Fruit fly (Drosophila melanogaster) whole organism, larva: ENCODE data around the gene yl.
A peak's percentile ranks its signal among the peaks of the same experiment; 100 is the strongest.

Experiments
- noc ChIP-seq: fragments of 200-800 bp; sonication (Bioruptor generic); optimal IDR thresholded peaks from 3 replicates; lab custom pipeline; 2019; ENCODE audit warnings: missing biosample characterization, mild to moderate bottlenecking, missing genetic modification characterization, moderate library complexity

Gene yl

DNA sequence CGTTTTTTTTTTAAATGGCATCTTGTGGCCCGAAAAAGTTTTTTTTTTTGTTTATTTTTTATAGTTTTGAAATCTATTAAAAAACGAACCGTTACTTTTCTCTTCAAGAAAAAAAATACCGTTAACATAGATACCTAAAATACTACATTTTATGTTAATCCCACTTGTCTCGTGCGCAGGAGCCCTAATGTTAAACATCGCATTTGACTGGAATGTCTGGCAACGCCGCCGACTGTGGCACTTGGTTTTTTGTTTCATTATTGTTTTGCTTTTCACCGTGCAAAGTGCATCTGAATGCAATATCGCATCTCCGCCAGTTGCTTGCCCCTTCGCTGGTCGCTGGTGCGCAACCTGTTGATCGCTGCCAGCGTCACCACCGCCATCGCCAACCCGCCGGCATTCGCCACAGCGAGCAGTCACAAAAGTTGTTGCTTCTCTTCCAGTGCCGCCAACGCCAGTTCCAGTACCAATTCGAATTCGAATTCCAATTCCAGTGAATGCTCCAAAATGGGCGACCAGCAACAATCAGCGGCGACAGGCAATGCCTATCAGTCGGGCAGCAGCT is 7.0 kb downstream of the yl start, which contains the start of gene CG11590:
CG11590 (plus strand) TSS at position 212 of the 565 bp plus-strand sequence.
- no peak for TF ChIP-seq noc (tag; lab: Kevin White, UChicago)

DNA sequence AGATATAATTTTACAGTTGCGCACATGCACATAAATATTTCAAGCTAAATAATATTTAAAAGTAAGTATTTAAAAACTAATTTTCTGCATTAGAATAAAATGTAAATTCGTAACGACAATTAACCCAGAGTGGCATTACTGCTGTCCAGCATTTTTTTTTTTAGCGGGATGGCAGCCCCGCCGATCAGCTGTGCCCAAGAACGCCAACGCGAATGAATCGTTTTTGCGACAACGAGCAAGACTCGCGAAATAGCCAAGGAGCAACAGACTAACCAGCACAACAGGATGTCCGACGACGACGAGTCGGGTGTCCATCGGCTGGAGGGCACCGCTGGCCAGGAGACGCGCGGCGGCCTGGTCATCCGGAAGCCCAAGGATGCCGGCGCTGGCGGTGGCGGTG is 8.2 kb downstream of the yl start, which contains the start of gene Prp16:
Prp16 (plus strand) TSS at position 185 of the 400 bp plus-strand sequence.
- TF ChIP-seq noc (tag; lab: Kevin White, UChicago) = no peak

DNA sequence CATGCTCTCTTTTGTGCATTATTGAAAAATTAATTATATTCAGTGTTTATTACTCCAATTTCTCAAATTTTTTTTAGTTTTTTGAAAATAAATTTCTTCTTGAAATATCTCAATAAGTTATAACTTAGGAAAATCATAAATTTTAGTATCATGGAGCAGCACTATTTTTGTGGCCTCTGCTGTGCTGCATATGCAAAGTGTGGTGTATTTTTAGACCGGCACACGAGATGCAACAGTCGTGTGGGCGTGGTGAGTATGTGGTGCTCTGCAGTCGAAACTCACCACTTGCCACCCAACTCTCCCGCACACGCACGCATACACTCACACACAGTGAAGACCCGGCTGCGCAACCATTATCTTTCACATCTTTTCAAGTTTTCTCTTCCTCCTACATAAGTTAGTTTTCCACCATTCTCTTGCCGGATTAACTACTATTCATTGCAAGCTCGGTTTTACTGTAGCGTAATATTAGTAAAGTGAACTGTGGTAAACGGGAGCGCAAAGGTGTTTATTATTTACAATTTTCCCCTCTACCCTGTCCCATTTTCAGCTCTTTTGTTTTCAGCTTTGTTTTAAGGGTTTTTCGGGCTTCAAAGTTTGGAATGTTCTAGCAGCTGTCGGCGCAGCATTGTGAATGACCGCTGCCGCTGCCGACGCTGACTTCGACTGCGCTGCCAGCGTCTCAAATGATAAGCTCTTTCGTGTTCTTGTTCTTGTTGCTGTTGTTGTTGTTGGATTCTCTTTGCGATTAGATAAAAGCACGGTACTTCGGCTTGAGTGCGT is 15.6 kb downstream of the yl start:
- TF ChIP-seq noc (tag; lab: Kevin White, UChicago) = no peak

DNA sequence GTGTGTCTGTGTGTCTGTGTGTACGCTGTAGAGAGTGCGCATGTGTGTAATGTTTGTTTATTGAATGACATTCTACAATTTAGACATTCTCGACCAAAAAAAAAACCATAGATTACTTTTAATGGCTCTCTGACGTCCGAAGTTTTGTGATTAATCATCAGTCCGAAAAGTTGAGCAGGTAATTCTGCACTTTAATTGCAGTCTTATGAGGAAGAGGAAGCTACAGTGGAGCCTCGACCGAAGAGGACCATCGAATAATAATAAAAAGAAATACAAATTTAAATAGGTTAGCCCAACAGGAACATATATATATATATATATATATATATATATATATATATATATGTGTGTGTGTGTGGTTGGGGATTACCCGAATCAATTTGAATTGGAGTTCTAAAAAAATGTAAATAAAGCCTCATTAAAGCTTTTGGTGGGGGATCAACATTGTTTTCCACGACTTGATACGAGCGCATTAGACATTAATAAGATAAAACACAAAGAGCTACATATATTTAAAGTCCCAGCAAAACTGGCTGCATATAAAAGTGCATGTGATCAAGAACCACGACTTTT is 16.3 kb downstream of the yl start:
- TF ChIP-seq noc (tag; lab: Kevin White, UChicago) = peak; percentile 7

DNA sequence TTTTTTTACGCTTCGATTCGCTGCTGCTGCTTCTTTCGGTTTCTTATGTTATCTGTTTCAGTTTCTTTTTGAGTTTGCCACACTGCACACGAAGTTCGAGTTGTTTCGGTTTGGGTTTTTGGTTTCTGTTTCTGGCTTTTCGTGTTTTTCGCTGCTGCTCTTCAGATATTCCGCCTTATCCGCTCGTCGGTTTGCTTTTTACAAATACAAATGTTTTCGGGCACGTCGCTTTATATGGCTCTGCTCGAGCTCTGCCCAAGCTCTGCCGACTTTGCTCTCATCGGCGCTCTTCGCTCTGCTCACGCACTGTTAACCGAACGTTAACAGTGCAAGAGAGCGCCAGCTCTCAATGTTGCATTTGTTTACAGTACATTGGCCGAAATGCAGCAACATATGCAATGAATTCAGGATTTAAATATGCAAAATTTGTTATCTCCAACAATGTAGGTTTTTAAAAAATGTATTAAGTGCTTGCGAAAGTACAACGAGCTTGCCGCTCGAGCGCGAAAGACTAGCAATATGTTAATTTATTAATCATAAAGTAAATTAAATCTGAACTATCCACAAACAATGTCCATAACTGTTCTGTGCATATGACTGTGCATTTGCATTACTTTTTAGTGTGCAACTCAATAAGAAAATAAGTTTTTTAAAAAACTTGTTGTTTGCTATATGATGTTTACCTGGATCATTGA is 18.4 kb downstream of the yl start:
- no peak for TF ChIP-seq noc (tag; lab: Kevin White, UChicago)

DNA sequence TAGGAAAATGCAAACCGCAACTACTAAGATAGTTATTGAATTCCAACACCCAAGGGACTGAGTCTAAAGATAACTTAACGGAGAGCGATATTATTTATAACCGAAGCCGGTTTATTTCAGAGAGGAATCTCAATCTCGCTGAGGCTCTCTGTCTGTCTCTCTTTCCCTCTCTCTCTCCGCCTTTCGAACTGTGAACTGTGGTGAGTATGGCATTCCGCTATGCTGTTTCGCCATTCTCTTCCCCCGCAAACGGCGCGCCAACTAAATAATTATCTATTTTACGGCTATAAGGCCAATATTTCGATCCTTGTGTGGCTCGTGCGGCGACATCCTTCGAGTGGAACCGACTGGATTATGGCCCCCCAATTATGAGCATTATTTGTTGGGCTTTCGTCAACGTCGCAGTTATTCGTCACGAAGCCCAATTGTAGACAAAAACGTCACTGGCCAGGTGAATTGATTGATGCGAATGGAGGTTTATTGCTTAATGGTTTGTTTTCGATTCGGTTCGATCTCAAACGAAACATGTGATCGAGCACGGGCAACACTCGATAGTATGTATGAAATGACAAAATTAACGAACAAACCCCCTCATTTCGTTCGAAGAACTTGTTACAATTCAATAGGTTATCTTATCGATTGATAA is 19.3 kb downstream of the yl start:
- no peak for TF ChIP-seq noc (tag; lab: Kevin White, UChicago)

DNA sequence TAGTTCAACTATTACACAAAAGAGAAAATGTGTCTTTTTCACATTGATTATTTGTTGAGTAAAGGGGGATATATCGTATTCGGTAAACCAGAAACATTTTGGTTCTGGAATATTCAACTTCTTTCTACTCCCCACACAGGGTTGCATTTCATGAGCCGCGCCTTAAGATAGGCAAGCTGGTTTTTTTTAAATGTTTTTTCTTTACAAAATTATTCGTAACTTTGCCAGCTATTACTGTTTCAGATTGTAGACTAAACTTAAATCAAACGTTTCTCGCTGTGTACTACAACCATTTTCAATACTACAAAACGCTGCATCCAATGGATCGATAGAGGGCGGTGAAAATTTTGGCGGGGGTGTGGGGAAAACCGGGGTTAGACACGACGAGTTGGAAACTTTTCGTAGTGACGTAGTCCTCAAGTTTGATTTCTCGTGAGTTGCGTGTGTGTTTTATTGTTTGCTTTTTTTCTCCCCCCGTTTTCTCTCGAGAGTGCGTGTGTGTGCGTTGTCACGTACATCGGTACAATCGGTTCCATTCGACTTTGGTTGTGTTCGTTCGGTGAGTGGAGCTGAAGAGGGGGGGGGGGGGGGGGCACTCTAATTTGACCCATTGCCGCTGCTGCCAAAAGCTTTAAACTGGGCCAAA is 20.6 kb downstream of the yl start:
- no peak for TF ChIP-seq noc (tag; lab: Kevin White, UChicago)

DNA sequence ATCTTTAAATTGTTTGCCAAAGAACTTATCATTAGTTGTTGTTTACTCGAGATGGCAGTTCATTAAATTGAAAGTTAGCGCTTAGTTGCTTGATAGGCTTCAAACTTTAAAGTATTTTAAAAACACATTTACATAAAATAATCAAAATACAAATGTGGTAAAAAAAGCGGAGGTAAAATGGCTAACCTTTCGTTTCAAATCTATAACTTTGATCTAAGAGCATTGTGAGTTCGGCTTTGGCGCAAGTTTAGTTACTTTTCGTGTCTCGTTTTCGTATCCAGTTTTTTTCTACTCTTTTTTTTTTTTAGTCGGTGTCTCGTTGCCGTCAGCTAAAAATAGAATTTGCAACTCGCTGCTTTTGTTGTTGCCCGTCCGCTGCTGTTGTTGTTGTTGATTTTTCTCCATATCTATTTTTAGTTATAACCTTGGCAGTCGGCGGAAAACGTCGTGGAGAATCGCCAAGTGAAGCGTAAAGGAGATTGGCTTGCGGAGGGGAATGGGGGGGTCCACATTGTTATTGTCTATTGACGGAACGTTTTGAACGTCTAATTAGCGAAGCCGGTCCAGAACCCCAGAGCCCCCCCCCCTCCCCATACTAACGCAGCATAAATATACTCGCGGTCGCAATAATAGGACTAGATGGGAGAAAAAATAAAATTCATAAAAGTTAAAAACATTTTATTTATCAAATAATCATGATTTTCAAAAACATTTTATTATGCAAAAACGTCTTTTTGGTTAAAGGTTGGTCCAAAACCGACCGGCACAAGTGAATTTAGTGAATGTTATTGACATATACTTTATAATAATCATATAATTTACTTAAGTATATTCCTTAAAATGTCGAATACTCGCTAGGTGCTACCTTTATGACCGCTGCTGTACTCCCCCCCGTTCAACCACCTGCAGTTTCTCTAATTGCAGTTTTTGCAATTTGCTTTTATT is 21.8 kb downstream of the yl start:
- peak; percentile 65 for TF ChIP-seq noc (tag; lab: Kevin White, UChicago)

DNA sequence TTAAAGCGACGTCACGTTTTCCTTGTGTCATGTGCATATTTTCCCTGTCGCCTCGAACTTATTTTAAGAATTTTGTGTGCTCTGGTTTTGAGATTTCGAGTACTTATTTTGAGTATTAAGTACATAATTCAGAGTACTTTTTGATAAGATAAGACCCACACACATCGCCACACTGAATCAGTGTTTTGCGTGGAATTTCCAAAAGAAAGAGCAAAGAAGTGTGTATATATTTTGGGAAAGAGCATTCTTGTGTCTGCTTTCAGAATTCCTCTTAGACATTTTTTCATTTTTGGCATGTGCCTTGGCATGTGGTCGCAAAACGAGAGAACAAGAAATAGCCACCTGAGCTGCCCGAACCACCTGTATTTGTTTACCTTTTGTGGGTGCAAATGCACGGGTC is 22.8 kb downstream of the yl start:
- peak; percentile 15 for TF ChIP-seq noc (tag; lab: Kevin White, UChicago)

DNA sequence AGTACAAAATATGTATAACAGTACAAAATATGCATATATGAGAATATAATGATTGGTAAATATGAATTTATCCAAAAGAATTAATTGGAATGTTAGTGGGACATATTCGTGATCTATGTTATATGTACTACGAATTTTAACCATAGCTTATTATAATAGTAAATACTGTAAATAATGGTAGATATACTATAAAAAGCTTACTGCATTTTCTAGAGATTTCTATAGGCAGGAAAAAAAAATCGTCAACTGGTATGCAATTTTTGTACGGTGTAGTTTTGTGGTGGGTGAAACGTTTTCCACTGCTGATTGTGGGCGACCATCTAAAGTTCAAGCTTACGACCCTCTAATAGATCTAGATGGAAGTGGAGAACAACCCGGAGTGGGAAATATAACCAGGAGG is 23.8 kb downstream of the yl start:
- no peak for TF ChIP-seq noc (tag; lab: Kevin White, UChicago)

DNA sequence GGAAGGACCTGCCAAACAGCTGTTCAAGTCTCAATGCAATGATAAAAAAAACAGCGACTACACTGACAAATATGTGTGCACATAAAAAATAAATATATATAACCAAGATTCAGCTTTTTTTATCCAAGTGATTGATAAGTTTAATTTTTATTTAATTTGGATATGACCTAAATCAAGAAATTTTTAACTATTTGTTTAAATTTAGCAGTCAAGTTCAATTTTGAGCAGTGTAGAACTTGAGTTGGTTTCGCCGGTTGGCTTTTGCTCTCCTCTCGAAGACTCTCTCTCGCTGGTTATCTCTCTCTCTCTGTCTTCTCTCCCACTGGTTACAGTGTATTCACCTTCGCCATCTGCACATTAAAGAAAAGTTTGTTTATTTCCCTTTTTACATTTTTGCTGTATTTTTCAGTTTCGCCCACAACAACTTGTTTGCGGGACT is 25.1 kb downstream of the yl start:
- peak; percentile 86 for TF ChIP-seq noc (tag; lab: Kevin White, UChicago)

DNA sequence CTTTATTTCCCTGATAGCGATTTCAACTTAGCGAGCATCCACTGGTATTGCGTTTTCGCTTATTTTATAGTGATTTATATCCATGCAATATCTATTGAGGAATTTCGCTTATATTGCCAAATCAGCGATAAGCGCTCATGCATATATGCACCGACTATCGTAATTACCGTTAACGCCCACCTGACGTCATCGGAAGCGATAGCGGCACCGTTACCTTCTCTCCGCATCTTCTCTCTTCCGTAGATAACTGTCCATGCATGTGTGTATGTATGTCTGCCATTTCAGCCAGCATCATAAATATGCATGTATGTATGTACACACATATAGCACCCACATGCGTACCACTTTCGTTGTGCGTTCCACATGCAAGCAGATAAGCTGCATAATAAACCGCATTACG is 28.2 kb downstream of the yl start:
- TF ChIP-seq noc (tag; lab: Kevin White, UChicago) = no peak

DNA sequence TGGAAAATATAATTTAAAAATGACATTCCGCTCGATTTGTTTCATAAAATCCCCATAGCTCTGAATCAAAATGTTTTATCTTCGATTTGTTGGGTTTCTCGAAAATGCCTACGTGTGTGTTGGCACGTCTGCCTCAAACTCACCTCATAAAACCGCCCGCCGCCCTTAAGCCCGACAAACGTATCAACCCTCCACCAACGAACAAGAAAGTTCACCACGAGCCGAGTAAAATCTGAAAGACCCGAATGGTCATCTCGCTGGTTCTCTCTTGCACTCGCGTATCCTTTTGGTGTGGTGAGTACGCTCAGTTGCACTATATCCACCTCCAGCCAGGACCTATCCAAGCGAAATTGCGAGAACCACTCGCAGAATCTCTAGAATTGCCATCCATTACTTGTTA is 29.0 kb downstream of the yl start:
- no peak for TF ChIP-seq noc (tag; lab: Kevin White, UChicago)

DNA sequence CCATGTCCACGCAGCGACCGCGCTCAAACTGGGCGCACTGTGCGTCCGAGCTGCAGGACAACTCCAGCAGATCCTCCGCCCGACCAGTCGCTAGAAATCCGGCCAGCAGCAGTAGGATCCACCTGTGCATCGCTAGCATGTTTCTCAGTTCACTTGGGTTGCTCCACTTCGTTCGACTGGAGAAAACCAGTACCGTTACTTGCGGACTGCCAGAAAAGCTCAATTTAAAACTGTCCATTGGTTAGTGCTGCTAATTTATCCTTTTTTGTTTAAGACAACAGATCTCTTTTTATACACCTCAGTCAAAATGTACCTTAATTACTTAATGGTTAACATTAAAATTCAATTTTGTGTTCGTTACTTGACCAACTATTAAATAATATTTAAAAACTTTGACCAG is 32.7 kb downstream of the yl start, which contains the start of gene CG11674:
CG11674 (minus strand) TSS at position 215 of the 400 bp plus-strand sequence.
- TF ChIP-seq noc (tag; lab: Kevin White, UChicago) = no peak
